Fruit fly (Drosophila melanogaster) Kc167 (cell line): ENCODE data around the gene CG33721.

Experiments used
- Myc ChIP-seq: fragments of >200 bp; optimal IDR thresholded peaks from 2 replicates; lab custom pipeline; 2017; ENCODE audit warnings: missing external identifiers
- Sin3A ChIP-seq: fragments of >200 bp; optimal IDR thresholded peaks from 2 replicates; lab custom pipeline; 2018; ENCODE audit warnings: missing external identifiers
- h ChIP-seq: fragments of >200 bp; optimal IDR thresholded peaks from 3 replicates; lab custom pipeline; 2018; ENCODE audit warnings: missing external identifiers
- insv ChIP-seq: fragments of >200 bp; optimal IDR thresholded peaks from 3 replicates; lab custom pipeline; 2018; ENCODE audit warnings: missing external identifiers
- psq ChIP-seq: fragments of >200 bp; optimal IDR thresholded peaks from 2 replicates; lab custom pipeline; 2017; ENCODE audit warnings: missing external identifiers
- ttk ChIP-seq: sonication (Bioruptor generic); optimal IDR thresholded peaks from 2 replicates; lab custom pipeline; 2017; ENCODE audit warnings: missing external identifiers

The CG33721 gene

dm6 chr3R:22341652-22342051, 10.8 kb downstream of the CG33721 start:
- TF ChIP-seq insv (lab: Kevin White, UChicago) (no peak), Myc (no peak), psq (lab: Kevin White, UChicago) (no peak), h (lab: Kevin White, UChicago) (no peak), Sin3A (no peak), ttk (lab: Kevin White, UChicago) (no peak)

dm6 chr3R:22342151-22342550, 11.3 kb downstream of the CG33721 start, which contains the start of gene CG5386:
Gene CG5386, minus strand, starts transcription at chr3R:22342251.
- TF ChIP-seq psq (lab: Kevin White, UChicago) (no peak), ttk (lab: Kevin White, UChicago) (no peak), Myc (no peak), h (lab: Kevin White, UChicago) (no peak), Sin3A (no peak), insv (lab: Kevin White, UChicago) (no peak)

dm6 chr3R:22342708-22343107, 11.8 kb downstream of the CG33721 start:
- TF ChIP-seq ttk (lab: Kevin White, UChicago) (no peak), Myc (no peak), psq (lab: Kevin White, UChicago) (no peak), insv (lab: Kevin White, UChicago) (no peak), Sin3A (no peak), h (lab: Kevin White, UChicago) (no peak)

- no peak for TF ChIP-seq ttk (lab: Kevin White, UChicago)
- no peak for TF ChIP-seq Myc
- TF ChIP-seq insv (lab: Kevin White, UChicago), result no peak
- no peak for TF ChIP-seq h (lab: Kevin White, UChicago)
- no peak for TF ChIP-seq Sin3A
- no peak for TF ChIP-seq psq (lab: Kevin White, UChicago)
Measured at dm6 chr3R:22351396-22351795, 20.5 kb downstream of the CG33721 start, which contains the start of gene rdhB. Gene rdhB, plus strand, starts transcription at chr3R:22351696.

- TF ChIP-seq Sin3A, result no peak
- no peak for TF ChIP-seq Myc
- no peak for TF ChIP-seq ttk (lab: Kevin White, UChicago)
- no peak for TF ChIP-seq psq (lab: Kevin White, UChicago)
- no peak for TF ChIP-seq insv (lab: Kevin White, UChicago)
- no peak for TF ChIP-seq h (lab: Kevin White, UChicago)
Measured at dm6 chr3R:22356464-22357410, 25.9 kb downstream of the CG33721 start, which contains the start of gene Sar1. Gene Sar1, plus strand, starts transcription at chr3R:22356685.

- TF ChIP-seq insv (lab: Kevin White, UChicago) (no peak), psq (lab: Kevin White, UChicago) (no peak), ttk (lab: Kevin White, UChicago) (no peak), Sin3A (no peak), h (lab: Kevin White, UChicago) (no peak), Myc (no peak)
Measured at dm6 chr3R:22357942-22358341, 27.1 kb downstream of the CG33721 start.

dm6 chr3R:22358810-22359209, 27.9 kb downstream of the CG33721 start:
- TF ChIP-seq insv (lab: Kevin White, UChicago), result no peak
- TF ChIP-seq psq (lab: Kevin White, UChicago), result no peak
- no peak for TF ChIP-seq h (lab: Kevin White, UChicago)
- TF ChIP-seq ttk (lab: Kevin White, UChicago), result no peak
- no peak for TF ChIP-seq Myc
- no peak for TF ChIP-seq Sin3A

dm6 chr3R:22362218-22362907, 31.5 kb downstream of the CG33721 start, which contains the start of the genes JMJD6, CG7071 and Muted:
Gene JMJD6, minus strand, starts transcription at chr3R:22362371.
Gene CG7071, plus strand, starts transcription at chr3R:22362620.
Gene Muted, plus strand, starts transcription at chr3R:22362620.
- TF ChIP-seq Sin3A, result no peak
- no peak for TF ChIP-seq insv (lab: Kevin White, UChicago)
- no peak for TF ChIP-seq Myc
- TF ChIP-seq ttk (lab: Kevin White, UChicago), result no peak
- TF ChIP-seq h (lab: Kevin White, UChicago), result no peak
- TF ChIP-seq psq (lab: Kevin White, UChicago), result no peak

- TF ChIP-seq Sin3A (no peak), ttk (lab: Kevin White, UChicago) (no peak), h (lab: Kevin White, UChicago) (no peak), psq (lab: Kevin White, UChicago) (no peak), insv (lab: Kevin White, UChicago) (no peak), Myc (no peak)
Measured at dm6 chr3R:22365660-22366195, 34.9 kb downstream of the CG33721 start, which contains the start of gene CG5382. Gene CG5382, minus strand, starts transcription at chr3R:22365983.

dm6 chr3R:22367126-22368076, 36.5 kb downstream of the CG33721 start, which contains the start of the genes Polr3F and PyK:
Gene Polr3F, minus strand, starts transcription at chr3R:22367373.
Gene PyK, plus strand, starts transcription at chr3R:22367536.
- TF ChIP-seq insv (lab: Kevin White, UChicago) (no peak), Myc (no peak), Sin3A (no peak), ttk (lab: Kevin White, UChicago) (no peak), h (lab: Kevin White, UChicago) (no peak), psq (lab: Kevin White, UChicago) (no peak)
